Worm (Caenorhabditis elegans) whole organism, L1 larva: ENCODE results near the gene num-1.

ENCODE experiments used
- ces-1 ChIP-seq: fragments of 150-350 bp; optimal IDR thresholded peaks from 2 replicates; lab custom pipeline; 2014; ENCODE audit warnings: missing biosample characterization, missing genetic modification reagents, missing genetic modification characterization
- egl-13 ChIP-seq: sonication (generic microtip); optimal IDR thresholded peaks from 2 replicates; lab custom pipeline; 2016; ENCODE audit warnings: missing genotype, missing genetic modification reagents, missing genetic modification characterization, missing compliant biosample characterization
- egl-27 ChIP-seq, 2 experiments: fragments of 150-350 bp in 1 of 2; sonication (generic microtip); optimal IDR thresholded peaks; 3 replicates each; lab custom pipeline; 2017 to 2018; ENCODE audit warnings: missing biosample characterization in 2 of 2, missing genetic modification characterization in 2 of 2, missing genetic modification reagents in 2 of 2
- fos-1 ChIP-seq: fragments of 150-350 bp; optimal IDR thresholded peaks from 2 replicates; lab custom pipeline; 2014; ENCODE audit warnings: missing biosample characterization, missing genetic modification characterization
- rnt-1 ChIP-seq: sonication (generic microtip); optimal IDR thresholded peaks from 2 replicates; lab custom pipeline; 2016; ENCODE audit warnings: mild to moderate bottlenecking, missing genetic modification characterization, moderate library complexity, missing compliant biosample characterization
- unc-62 ChIP-seq: fragments of 150-350 bp; optimal IDR thresholded peaks from 2 replicates; lab custom pipeline; 2014; ENCODE audit warnings: missing biosample characterization, missing genetic modification reagents, missing genetic modification characterization

- TF ChIP-seq unc-62 (GFP tag; lab: Kevin White, UChicago) = no peak
- TF ChIP-seq egl-13 (tag; lab: Kevin White, UChicago) = no peak
- no peak for TF ChIP-seq fos-1 (tag; lab: Kevin White, UChicago)
- no peak for TF ChIP-seq egl-27 (tag; optimal IDR thresholded peaks at IDR 0.05; lab: Kevin White, UChicago)
- TF ChIP-seq rnt-1 (tag; lab: Kevin White, UChicago) = no peak
- no peak for TF ChIP-seq ces-1
Measured at ce11 chrV:20831867-20832266, 2.3 kb downstream of the num-1 start.
